Worm (Caenorhabditis elegans) whole organism, L1 larva: ENCODE results near the gene clec-67.

Experiments
- F16B12.6 ChIP-seq: fragments of 150-350 bp; optimal IDR thresholded peaks from 2 replicates; lab custom pipeline; 2014; ENCODE audit warnings: missing biosample characterization, missing genetic modification characterization
- ceh-82 ChIP-seq, 3 experiments: fragments of 150-350 bp in 1 of 3; sonication (generic microtip) in 2 of 3; optimal IDR thresholded peaks; 2 replicates each; lab custom pipeline; 2014 to 2017; ENCODE audit warnings: missing biosample characterization in 3 of 3, missing genetic modification characterization in 3 of 3
- ceh-90 ChIP-seq: sonication (generic microtip); optimal IDR thresholded peaks from 2 replicates; lab custom pipeline; 2016; ENCODE audit warnings: missing genetic modification characterization, missing compliant biosample characterization
- lin-13 ChIP-seq: fragments of 150-350 bp; optimal IDR thresholded peaks from 2 replicates; lab custom pipeline; 2014; ENCODE audit warnings: missing biosample characterization, missing genetic modification reagents, missing genetic modification characterization
- mdl-1 ChIP-seq, 2 experiments: fragments of 150-350 bp; optimal IDR thresholded peaks; 2 replicates each; lab custom pipeline; 2014 to 2017; ENCODE audit warnings: missing biosample characterization in 2 of 2, missing genetic modification characterization in 2 of 2, inconsistent platforms in 1 of 2
- nhr-11 ChIP-seq: fragments of 150-350 bp; optimal IDR thresholded peaks from 2 replicates; lab custom pipeline; 2014; ENCODE audit warnings: missing biosample characterization, missing genetic modification characterization
- nhr-90 ChIP-seq: sonication (generic microtip); optimal IDR thresholded peaks from 2 replicates; lab custom pipeline; 2016; ENCODE audit warnings: mild to moderate bottlenecking, missing genetic modification characterization, missing compliant biosample characterization; ENCODE audit not compliant: poor library complexity

DNA sequence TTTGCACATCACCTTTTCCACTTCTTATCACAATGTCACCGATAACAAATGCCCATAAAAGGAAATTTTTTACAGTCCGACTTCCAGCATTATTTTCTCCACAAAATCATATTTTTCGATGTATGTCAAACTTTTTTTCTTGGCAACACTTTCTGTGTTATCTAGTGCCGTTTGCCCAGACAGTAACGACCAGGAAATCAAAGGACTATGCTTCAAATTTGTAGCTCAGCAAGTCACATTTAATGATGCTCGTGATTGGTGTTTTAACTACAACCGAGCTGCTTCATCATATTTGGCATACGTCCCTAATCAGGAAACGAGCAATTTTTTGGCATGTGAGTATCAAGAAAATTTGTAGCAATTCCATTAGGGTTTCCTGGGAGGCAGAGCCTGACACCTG, 41.5 kb downstream of the clec-67 start:
- no peak for TF ChIP-seq ceh-82 (tag; optimal IDR thresholded peaks at IDR 0.05; lab: Kevin White, UChicago)
- no peak for TF ChIP-seq F16B12.6 (tag; lab: Kevin White, UChicago)
- TF ChIP-seq nhr-11 (tag; lab: Kevin White, UChicago): no peak
- no peak for TF ChIP-seq lin-13
- TF ChIP-seq nhr-90 (tag; lab: Kevin White, UChicago): no peak
- TF ChIP-seq mdl-1 (tag; optimal IDR thresholded peaks at IDR 0.05; lab: Kevin White, UChicago): no peak
- TF ChIP-seq ceh-90 (tag; lab: Kevin White, UChicago): no peak
